Fruit fly (Drosophila melanogaster): Measurements from ENCODE around the gene CtsB.

DNA sequence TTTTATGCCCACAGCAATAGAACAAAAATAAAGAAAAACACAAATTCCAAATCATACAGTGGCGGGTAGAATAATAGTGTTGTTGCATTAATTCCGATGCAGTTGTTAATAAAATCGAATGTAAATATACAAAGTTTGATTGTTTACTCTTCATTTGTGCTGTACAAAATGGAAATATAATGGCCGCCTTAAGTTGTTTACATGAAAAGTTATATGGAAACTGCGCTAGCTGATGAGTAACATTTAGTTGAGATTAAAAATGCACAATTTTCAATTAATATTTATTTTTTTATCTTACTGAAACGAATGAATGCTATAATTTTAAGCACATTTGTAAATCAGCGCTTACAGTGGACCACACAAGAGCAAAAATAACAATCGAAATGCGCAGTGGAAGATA lies 47.1 kb downstream of the CtsB start:
- TF ChIP-seq Lhr (GFP tag; optimal IDR thresholded peaks at IDR 0.05): no peak
- TF ChIP-seq CG12391 (tag; optimal IDR thresholded peaks at IDR 0.05): no peak
- no peak for TF ChIP-seq CG6765 (GFP tag; optimal IDR thresholded peaks at IDR 0.05)
